Fruit fly (Drosophila melanogaster) whole organism, embryonic: ENCODE data around the gene wrm2.

Experiments
- Adf1 ChIP-seq: fragments of 200-800 bp; sonication (Bioruptor generic); IDR thresholded peaks from 2 replicates; pipeline ENCODE4 v1.3.6; 2022; ENCODE audit warnings: missing biosample characterization, missing genetic modification characterization
- Atf3 ChIP-seq: fragments of 200-800 bp; sonication (Bioruptor generic); optimal IDR thresholded peaks from 3 replicates; lab custom pipeline; 2016; ENCODE audit warnings: missing biosample characterization, missing genetic modification characterization
- CG10543 ChIP-seq: fragments of 200-800 bp; sonication (Bioruptor generic); optimal IDR thresholded peaks from 3 replicates; lab custom pipeline; 2017; ENCODE audit warnings: missing biosample characterization, mild to moderate bottlenecking, missing genetic modification characterization, moderate library complexity
- CG10979 ChIP-seq: fragments of 200-800 bp; sonication (Bioruptor generic); optimal IDR thresholded peaks from 2 replicates; lab custom pipeline; 2018; ENCODE audit warnings: missing biosample characterization, mild to moderate bottlenecking, missing genetic modification characterization, moderate library complexity
- CG12299 ChIP-seq: fragments of 200-800 bp; sonication (Bioruptor generic); optimal IDR thresholded peaks from 2 replicates; lab custom pipeline; 2018; ENCODE audit warnings: missing biosample characterization, mild to moderate bottlenecking, missing genetic modification characterization
- CG13424 ChIP-seq: fragments of 200-800 bp; sonication (Bioruptor generic); optimal IDR thresholded peaks from 2 replicates; lab custom pipeline; 2019; ENCODE audit warnings: missing biosample characterization, mild to moderate bottlenecking, missing genetic modification characterization, moderate library complexity
- CG14860 ChIP-seq: fragments of 200-800 bp; sonication (Bioruptor generic); IDR thresholded peaks from 3 replicates; pipeline ENCODE4 v1.3.6; 2022; ENCODE audit warnings: missing biosample characterization, missing genetic modification characterization; ENCODE audit not compliant: partially characterized antibody
- CG15011 ChIP-seq: fragments of 200-800 bp; sonication (Bioruptor generic); optimal IDR thresholded peaks from 3 replicates; lab custom pipeline; 2018; ENCODE audit warnings: missing biosample characterization, mild to moderate bottlenecking, missing genetic modification characterization
- CG1529 ChIP-seq: fragments of 200-800 bp; sonication (Bioruptor generic); optimal IDR thresholded peaks from 3 replicates; lab custom pipeline; 2018; ENCODE audit warnings: missing biosample characterization, missing genetic modification characterization
- CG15479 ChIP-seq: fragments of 200-800 bp; sonication (Bioruptor generic); optimal IDR thresholded peaks from 3 replicates; lab custom pipeline; 2019; ENCODE audit warnings: missing biosample characterization, mild to moderate bottlenecking, missing genetic modification characterization, moderate library complexity
- CG17361 ChIP-seq: fragments of 200-800 bp; sonication (Bioruptor generic); IDR thresholded peaks from 3 replicates; pipeline ENCODE4 v1.3.6; 2022; ENCODE audit warnings: missing biosample characterization, missing genetic modification characterization
- CG18476 ChIP-seq: fragments of 200-800 bp; sonication (Bioruptor generic); optimal IDR thresholded peaks from 2 replicates; lab custom pipeline; 2016; ENCODE audit warnings: missing biosample characterization, mild to moderate bottlenecking, missing genetic modification characterization
- CG18599 ChIP-seq: fragments of 200-800 bp; sonication (Bioruptor generic); optimal IDR thresholded peaks from 3 replicates; lab custom pipeline; 2017; ENCODE audit warnings: missing biosample characterization, missing genetic modification characterization, mild to moderate bottlenecking, moderate library complexity, missing genetic modification reagents
- CG2116 ChIP-seq: fragments of 200-800 bp; sonication (Bioruptor generic); optimal IDR thresholded peaks from 3 replicates; lab custom pipeline; 2018; ENCODE audit warnings: missing biosample characterization, mild to moderate bottlenecking, missing genetic modification characterization
- CG2199 ChIP-seq: fragments of 200-800 bp; sonication (Bioruptor generic); IDR thresholded peaks from 3 replicates; pipeline ENCODE4 v1.3.6; 2022; ENCODE audit warnings: missing biosample characterization, missing genetic modification characterization
- CG30020 ChIP-seq: fragments of 200-800 bp; optimal IDR thresholded peaks from 2 replicates; lab custom pipeline; 2019; ENCODE audit warnings: missing biosample characterization, mild to moderate bottlenecking, missing genetic modification characterization, moderate library complexity
- CG31224 ChIP-seq: fragments of 200-800 bp; sonication (Bioruptor generic); IDR thresholded peaks from 2 replicates; pipeline ENCODE4 v1.3.6; 2022; ENCODE audit warnings: missing biosample characterization, missing genetic modification characterization
- CG32767 ChIP-seq: fragments of 200-800 bp; sonication (Bioruptor generic); IDR thresholded peaks from 2 replicates; pipeline ENCODE4 v1.3.6; 2022; ENCODE audit warnings: missing biosample characterization, missing genetic modification characterization
- CG32772 ChIP-seq: fragments of 200-800 bp; sonication (Bioruptor generic); IDR thresholded peaks from 2 replicates; pipeline ENCODE4 v1.3.6; 2022; ENCODE audit warnings: missing biosample characterization, missing genetic modification characterization
- CG3407 ChIP-seq: fragments of 200-800 bp; sonication (Bioruptor generic); optimal IDR thresholded peaks from 2 replicates; lab custom pipeline; 2018; ENCODE audit warnings: missing biosample characterization, mild to moderate bottlenecking, missing genetic modification characterization
- CG4328 ChIP-seq: fragments of 200-800 bp; sonication (Bioruptor generic); optimal IDR thresholded peaks from 3 replicates; lab custom pipeline; 2017; ENCODE audit warnings: missing biosample characterization, missing genetic modification reagents, missing genetic modification characterization
- CG4707 ChIP-seq: fragments of 200-800 bp; sonication (Bioruptor generic); optimal IDR thresholded peaks from 2 replicates; lab custom pipeline; 2018; ENCODE audit warnings: missing biosample characterization, mild to moderate bottlenecking, missing genetic modification characterization, moderate library complexity
- CG4820 ChIP-seq: fragments of 200-800 bp; sonication (Bioruptor generic); optimal IDR thresholded peaks from 3 replicates; lab custom pipeline; 2016; ENCODE audit warnings: missing biosample characterization, missing genetic modification characterization
- CG4854 ChIP-seq: fragments of 200-800 bp; sonication (Bioruptor generic); optimal IDR thresholded peaks from 2 replicates; lab custom pipeline; 2016; ENCODE audit warnings: missing biosample characterization, missing genetic modification characterization, inconsistent platforms
- CG5245 ChIP-seq: fragments of 200-800 bp; sonication (Bioruptor generic); optimal IDR thresholded peaks from 3 replicates; lab custom pipeline; 2016; ENCODE audit warnings: missing biosample characterization, missing genetic modification characterization
- CG9817 ChIP-seq: fragments of 200-800 bp; sonication (Bioruptor generic); optimal IDR thresholded peaks from 2 replicates; lab custom pipeline; 2018; ENCODE audit warnings: missing biosample characterization, mild to moderate bottlenecking, missing genetic modification characterization, moderate library complexity
- CG9876 ChIP-seq: fragments of 200-800 bp; sonication (Bioruptor generic); optimal IDR thresholded peaks from 2 replicates; lab custom pipeline; 2016; ENCODE audit warnings: missing biosample characterization, missing genetic modification characterization
- CTCF ChIP-seq: fragments of 200-800 bp; sonication (Bioruptor generic); optimal IDR thresholded peaks from 2 replicates; lab custom pipeline; 2017; ENCODE audit warnings: missing biosample characterization, mild to moderate bottlenecking, missing genetic modification characterization, moderate library complexity
- HLH3B ChIP-seq: fragments of 200-800 bp; sonication (Bioruptor generic); IDR thresholded peaks from 2 replicates; pipeline ENCODE4 v1.3.6; 2022; ENCODE audit warnings: missing biosample characterization, missing genetic modification characterization
- Hr78 ChIP-seq, 2 experiments: fragments of 200-800 bp in 1 of 2; fragments of >200 bp in 1 of 2; sonication (Bioruptor generic) in 1 of 2; optimal IDR thresholded peaks; 2 replicates each; lab custom pipeline; 2017 to 2019; ENCODE audit warnings: missing biosample characterization in 2 of 2, missing genetic modification characterization in 2 of 2, mild to moderate bottlenecking in 1 of 2, moderate library complexity in 1 of 2
- Optix ChIP-seq: fragments of 200-800 bp; sonication (Bioruptor generic); IDR thresholded peaks from 3 replicates; pipeline ENCODE4 v1.3.6; 2022; ENCODE audit warnings: missing biosample characterization, missing genetic modification characterization
- Ptx1 ChIP-seq: fragments of 200-800 bp; sonication (Bioruptor generic); IDR thresholded peaks from 2 replicates; pipeline ENCODE4 v1.3.6; 2022; ENCODE audit warnings: missing biosample characterization, missing genetic modification characterization
- Sry-β ChIP-seq: fragments of 200-800 bp; sonication (Bioruptor generic); optimal IDR thresholded peaks from 2 replicates; lab custom pipeline; 2018; ENCODE audit warnings: missing biosample characterization, mild to moderate bottlenecking, missing genetic modification characterization, moderate library complexity
- Ssrp ChIP-seq: fragments of 200-800 bp; sonication (Bioruptor generic); optimal IDR thresholded peaks from 2 replicates; lab custom pipeline; 2018; ENCODE audit warnings: missing biosample characterization, mild to moderate bottlenecking, missing genetic modification characterization, moderate library complexity
- ase ChIP-seq: fragments of 200-800 bp; sonication (Bioruptor generic); IDR thresholded peaks from 3 replicates; pipeline ENCODE4 v1.3.6; 2022; ENCODE audit warnings: missing biosample characterization, missing genetic modification characterization
- bcd ChIP-seq: fragments of 200-800 bp; sonication (Bioruptor generic); optimal IDR thresholded peaks from 2 replicates; lab custom pipeline; 2017; ENCODE audit warnings: missing biosample characterization, mild to moderate bottlenecking, missing genetic modification characterization
- grn ChIP-seq: fragments of 200-800 bp; sonication (Bioruptor generic); optimal IDR thresholded peaks from 3 replicates; lab custom pipeline; 2017; ENCODE audit warnings: missing biosample characterization, missing genetic modification characterization
- gro ChIP-seq: fragments of 200-800 bp; sonication (Bioruptor generic); optimal IDR thresholded peaks from 2 replicates; lab custom pipeline; 2016; ENCODE audit warnings: missing biosample characterization, missing genetic modification characterization
- lab ChIP-seq: fragments of 200-800 bp; sonication (Bioruptor generic); optimal IDR thresholded peaks from 3 replicates; lab custom pipeline; 2017; ENCODE audit warnings: missing biosample characterization, missing genetic modification characterization, mild to moderate bottlenecking, moderate library complexity, missing genetic modification reagents
- luna ChIP-seq: fragments of 200-800 bp; sonication (Bioruptor generic); optimal IDR thresholded peaks from 2 replicates; lab custom pipeline; 2016; ENCODE audit warnings: missing biosample characterization, missing genetic modification characterization
- onecut ChIP-seq: fragments of 200-800 bp; sonication (Bioruptor generic); IDR thresholded peaks from 2 replicates; pipeline ENCODE4 v1.3.6; 2022; ENCODE audit warnings: missing biosample characterization, missing genetic modification characterization
- pnt ChIP-seq: fragments of 200-800 bp; sonication (Bioruptor generic); optimal IDR thresholded peaks from 3 replicates; lab custom pipeline; 2016; ENCODE audit warnings: missing biosample characterization, missing genetic modification characterization
- row ChIP-seq: fragments of 200-800 bp; sonication (Bioruptor generic); IDR thresholded peaks from 3 replicates; pipeline ENCODE4 v1.3.6; 2022; ENCODE audit warnings: missing biosample characterization, missing genetic modification characterization
- sc ChIP-seq, 3 experiments: fragments of >200 bp in 2 of 3; fragments of 200-800 bp in 1 of 3; sonication (Bioruptor generic) in 1 of 3; optimal IDR thresholded peaks; 2 replicates in 2 of 3; 3 replicates in 1 of 3; lab custom pipeline; 2017; ENCODE audit warnings: mild to moderate bottlenecking in 1 of 3, missing biosample characterization in 1 of 3, missing genetic modification characterization in 1 of 3, missing genetic modification reagents in 1 of 3
- sima ChIP-seq: fragments of 200-800 bp; sonication (Bioruptor generic); optimal IDR thresholded peaks from 2 replicates; lab custom pipeline; 2016; ENCODE audit warnings: missing biosample characterization, missing genetic modification characterization
- stc ChIP-seq: fragments of 200-800 bp; sonication (Bioruptor generic); IDR thresholded peaks from 2 replicates; pipeline ENCODE4 v1.3.6; 2022; ENCODE audit warnings: missing biosample characterization, missing genetic modification characterization
- sug ChIP-seq: fragments of 200-800 bp; optimal IDR thresholded peaks from 2 replicates; lab custom pipeline; 2019; ENCODE audit warnings: missing biosample characterization, mild to moderate bottlenecking, missing genetic modification characterization, moderate library complexity
- tin ChIP-seq: fragments of 200-800 bp; sonication (Bioruptor generic); optimal IDR thresholded peaks from 3 replicates; lab custom pipeline; 2016; ENCODE audit warnings: missing biosample characterization, missing genetic modification characterization
- zen ChIP-seq: fragments of 200-800 bp; sonication (Bioruptor generic); optimal IDR thresholded peaks from 3 replicates; lab custom pipeline; 2018; ENCODE audit warnings: missing biosample characterization, mild to moderate bottlenecking, missing genetic modification characterization, moderate library complexity
- zf30C ChIP-seq: fragments of 200-800 bp; sonication (Bioruptor generic); optimal IDR thresholded peaks from 3 replicates; lab custom pipeline; 2018; ENCODE audit warnings: missing biosample characterization, mild to moderate bottlenecking, missing genetic modification characterization

The wrm2 gene

DNA sequence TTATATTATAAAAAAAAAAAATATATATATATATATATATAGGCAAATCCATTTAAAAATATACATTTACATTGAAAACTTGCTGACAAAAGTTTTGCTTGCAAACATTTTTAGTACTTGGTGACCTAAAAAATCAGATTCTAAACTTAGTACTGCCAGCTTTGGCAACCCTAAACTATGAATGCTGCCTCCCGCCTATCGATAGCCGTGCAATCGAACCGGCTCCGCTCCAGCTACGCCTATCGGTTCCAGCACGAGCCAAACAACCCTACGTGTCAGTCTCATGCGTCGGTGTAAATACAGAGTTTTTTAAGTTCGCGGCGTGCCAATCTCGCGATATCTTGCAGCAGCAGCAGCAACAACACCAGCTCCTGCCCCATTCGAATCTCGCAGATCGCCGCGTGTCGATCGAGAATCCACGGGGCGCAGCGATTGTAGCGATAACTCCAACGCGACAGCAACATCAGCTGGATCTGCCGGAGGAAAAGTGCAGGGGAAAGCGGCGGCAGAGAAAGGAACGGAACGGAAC is 25.4 kb upstream of the wrm2 start, which contains the start of gene Sec63 (continued):
- TF ChIP-seq CG10543 (GFP tag; lab: Kevin White, UChicago) (peak; percentile 7), row (GFP tag; lab: Robert Waterston, UW) (peak; percentile 80), Ptx1 (GFP tag; lab: Robert Waterston, UW) (peak; percentile 59), zf30C (GFP tag; lab: Kevin White, UChicago) (peak; percentile 3), CG9817 (tag; lab: Kevin White, UChicago) (peak; percentile 54), luna (GFP tag; lab: Kevin White, UChicago) (peak; percentile 22), CG4820 (GFP tag; lab: Kevin White, UChicago) (peak; percentile 21), onecut (GFP tag; lab: Robert Waterston, UW) (0 out of 2 replicates have a peak, but pooled peaks have one; percentile 5), CG15479 (GFP tag; lab: Kevin White, UChicago) (no peak), Atf3 (no peak), gro (peak; percentile 76), tin (peak; percentile 7), CG18476 (GFP tag; lab: Kevin White, UChicago) (no peak), CG4854 (GFP tag; lab: Kevin White, UChicago) (no peak), CG3407 (GFP tag; lab: Kevin White, UChicago) (no peak), Optix (GFP tag; lab: Robert Waterston, UW) (no peak), zen (tag; lab: Kevin White, UChicago) (no peak), CG12299 (peak; percentile 25), CG4328 (GFP tag; lab: Kevin White, UChicago) (no peak), CG1529 (GFP tag; lab: Kevin White, UChicago) (no peak), CG17361 (GFP tag; lab: Robert Waterston, UW) (peak; percentile 37; the same call in 1 of the 3 replicates), CG32767 (peak; percentile 20; the same call in 1 of the 2 replicates), sc (optimal IDR thresholded peaks at IDR 0.05; lab: Kevin White, UChicago) (no peak), sc (GFP tag; optimal IDR thresholded peaks at IDR 0.05; lab: Kevin White, UChicago) (peak; percentile 4), HLH3B (GFP tag; lab: Robert Waterston, UW) (peak; percentile 43; the same call in 1 of the 2 replicates), CG13424 (peak; percentile 68), lab (peak; percentile 50), ase (peak; percentile 42; the same call in 1 of the 3 replicates), pnt (peak; percentile 34), Hr78 (GFP tag; optimal IDR thresholded peaks at IDR 0.05; lab: Kevin White, UChicago) (no peak), CTCF (peak; percentile 72), CG4707 (GFP tag; lab: Kevin White, UChicago) (no peak), Ssrp (tag; lab: Kevin White, UChicago) (peak; percentile 42), CG18599 (GFP tag; lab: Kevin White, UChicago) (peak; percentile 62), Sry-β (GFP tag; lab: Kevin White, UChicago) (peak; percentile 27), CG30020 (peak; percentile 12), CG32772 (GFP tag; lab: Robert Waterston, UW) (peak; percentile 4; the same call in 1 of the 2 replicates), CG5245 (GFP tag; lab: Kevin White, UChicago) (peak; percentile 54), Adf1 (GFP tag; lab: Robert Waterston, UW) (0 out of 2 replicates have a peak, but pooled peaks have one; percentile 3), CG2199 (GFP tag; lab: Robert Waterston, UW) (peak; percentile 23; the same call in 1 of the 3 replicates), sima (GFP tag; lab: Kevin White, UChicago) (no peak), stc (GFP tag; lab: Robert Waterston, UW) (0 out of 2 replicates have a peak, but pooled peaks have one; percentile 18), CG14860 (GFP tag; lab: Robert Waterston, UW) (peak; percentile 80), CG31224 (no peak), CG9876 (GFP tag; lab: Kevin White, UChicago) (no peak), bcd (GFP tag; lab: Kevin White, UChicago) (peak; percentile 33), CG2116 (GFP tag; lab: Kevin White, UChicago) (peak; percentile 78), grn (GFP tag; lab: Kevin White, UChicago) (peak; percentile 53), CG10979 (tag; lab: Kevin White, UChicago) (no peak), sug (peak; percentile 3), CG15011 (GFP tag; lab: Kevin White, UChicago) (no peak)
